Worm (Caenorhabditis elegans) whole organism, early embryonic: ENCODE results near the gene F25F2.1.

Experiments
- ama-1 ChIP-seq: fragments of 150-350 bp; optimal IDR thresholded peaks from 2 replicates; lab custom pipeline; 2014
- flt-1 ChIP-seq: fragments of 200-800 bp; sonication (Bioruptor generic); IDR thresholded peaks from 2 replicates; pipeline ENCODE4 v1.3.6; 2022; ENCODE audit warnings: missing genetic modification characterization, missing compliant biosample characterization
- sea-1 ChIP-seq: fragments of 200-800 bp; sonication (Bioruptor generic); conservative IDR thresholded peaks from 2 replicates; pipeline ENCODE4 v1.3.6; 2022; ENCODE audit warnings: missing genetic modification characterization, missing compliant biosample characterization
- tbx-11 ChIP-seq: fragments of 200-800 bp; sonication (Bioruptor generic); IDR thresholded peaks from 2 replicates; pipeline ENCODE4 v1.3.6; 2022; ENCODE audit warnings: missing genetic modification characterization, missing compliant biosample characterization

ce11 chrIII:4560393-4560890 is 51.8 kb downstream of the F25F2.1 start:
- TF ChIP-seq ama-1 (lab: Kevin White, UChicago) (no peak), sea-1 (GFP tag; lab: Robert Waterston, UW) (no peak), tbx-11 (GFP tag; lab: Robert Waterston, UW) (no peak), flt-1 (no peak)
